Fruit fly (Drosophila melanogaster) whole organism, prepupa: ENCODE results near the gene CG43851.

ENCODE experiments used
- CG10631 ChIP-seq: fragments of 200-800 bp; sonication (Bioruptor generic); optimal IDR thresholded peaks from 2 replicates; lab custom pipeline; 2016; ENCODE audit warnings: missing biosample characterization, missing genetic modification characterization
- CG11294 ChIP-seq: fragments of 200-800 bp; sonication (Bioruptor generic); IDR thresholded peaks from 2 replicates; pipeline ENCODE4 v1.3.6; 2022; ENCODE audit warnings: missing biosample characterization, missing genetic modification characterization
- CG1621 ChIP-seq: fragments of 200-800 bp; sonication (Bioruptor generic); optimal IDR thresholded peaks from 3 replicates; lab custom pipeline; 2018; ENCODE audit warnings: missing biosample characterization, mild to moderate bottlenecking, missing genetic modification characterization
- CG16779 ChIP-seq: fragments of 200-800 bp; sonication (Bioruptor generic); optimal IDR thresholded peaks from 3 replicates; lab custom pipeline; 2017; ENCODE audit warnings: missing biosample characterization, mild to moderate bottlenecking, missing genetic modification characterization
- CG3032 ChIP-seq: fragments of 200-800 bp; optimal IDR thresholded peaks from 2 replicates; lab custom pipeline; 2019; ENCODE audit warnings: missing biosample characterization, mild to moderate bottlenecking, missing genetic modification characterization, moderate library complexity
- CG31627 ChIP-seq: fragments of 200-800 bp; sonication (Bioruptor generic); optimal IDR thresholded peaks from 3 replicates; lab custom pipeline; 2016; ENCODE audit warnings: missing biosample characterization, missing genetic modification characterization
- CG32006 ChIP-seq: fragments of 200-800 bp; sonication (Bioruptor generic); optimal IDR thresholded peaks from 3 replicates; lab custom pipeline; 2017; ENCODE audit warnings: missing biosample characterization, mild to moderate bottlenecking, missing genetic modification characterization
- CG3919 ChIP-seq: fragments of 200-800 bp; sonication (Bioruptor generic); optimal IDR thresholded peaks from 3 replicates; lab custom pipeline; 2016; ENCODE audit warnings: missing biosample characterization, missing genetic modification characterization
- CG4318 ChIP-seq: fragments of 200-800 bp; sonication (Bioruptor generic); optimal IDR thresholded peaks from 3 replicates; lab custom pipeline; 2017; ENCODE audit warnings: missing biosample characterization, mild to moderate bottlenecking, missing genetic modification characterization
- CG6163 ChIP-seq: fragments of 200-800 bp; sonication (Bioruptor generic); IDR thresholded peaks from 3 replicates; pipeline ENCODE4 v1.3.6; 2022; ENCODE audit warnings: missing biosample characterization, missing genetic modification characterization
- CG6792 ChIP-seq: fragments of 200-800 bp; sonication (Bioruptor generic); optimal IDR thresholded peaks from 3 replicates; lab custom pipeline; 2016; ENCODE audit warnings: missing biosample characterization, missing genetic modification characterization
- CG6854 ChIP-seq: fragments of 200-800 bp; sonication (Bioruptor generic); optimal IDR thresholded peaks from 2 replicates; lab custom pipeline; 2017; ENCODE audit warnings: missing biosample characterization, mild to moderate bottlenecking, missing genetic modification characterization
- CG8119 ChIP-seq: fragments of 200-800 bp; sonication (Bioruptor generic); IDR thresholded peaks from 3 replicates; pipeline ENCODE4 v1.3.6; 2022; ENCODE audit warnings: missing biosample characterization, missing genetic modification characterization
- CG8319 ChIP-seq: fragments of 200-800 bp; sonication (Bioruptor generic); optimal IDR thresholded peaks from 3 replicates; lab custom pipeline; 2016; ENCODE audit warnings: missing biosample characterization, missing genetic modification characterization
- CG8632 ChIP-seq: fragments of 200-800 bp; sonication (Bioruptor generic); optimal IDR thresholded peaks from 3 replicates; lab custom pipeline; 2016; ENCODE audit warnings: missing biosample characterization, missing genetic modification characterization
- CG9139 ChIP-seq: fragments of 200-800 bp; sonication (Bioruptor generic); optimal IDR thresholded peaks from 3 replicates; lab custom pipeline; 2017; ENCODE audit warnings: missing biosample characterization, mild to moderate bottlenecking, missing genetic modification characterization
- Ets96B ChIP-seq: fragments of 200-800 bp; optimal IDR thresholded peaks from 2 replicates; lab custom pipeline; 2019; ENCODE audit warnings: missing biosample characterization, mild to moderate bottlenecking, missing genetic modification characterization, moderate library complexity
- Gug ChIP-seq: fragments of 200-800 bp; sonication (Bioruptor generic); IDR thresholded peaks from 2 replicates; pipeline ENCODE4 v1.3.6; 2022; ENCODE audit warnings: missing biosample characterization, missing genetic modification characterization
- Hr38 ChIP-seq: sonication (Bioruptor generic); optimal IDR thresholded peaks from 2 replicates; lab custom pipeline; 2016; ENCODE audit warnings: missing biosample characterization, missing genetic modification characterization
- Hr39 ChIP-seq: fragments of 200-800 bp; sonication (Bioruptor generic); optimal IDR thresholded peaks from 2 replicates; lab custom pipeline; 2016; ENCODE audit warnings: missing biosample characterization, missing genetic modification characterization
- Lpt ChIP-seq: fragments of 200-800 bp; sonication (Bioruptor generic); optimal IDR thresholded peaks from 3 replicates; lab custom pipeline; 2016; ENCODE audit warnings: missing biosample characterization, missing genetic modification characterization
- Sox102F ChIP-seq: fragments of 200-800 bp; sonication (Bioruptor generic); optimal IDR thresholded peaks from 2 replicates; lab custom pipeline; 2016; ENCODE audit warnings: missing biosample characterization, mild to moderate bottlenecking, missing genetic modification characterization
- Sox14 ChIP-seq: fragments of 200-800 bp; sonication (Bioruptor generic); optimal IDR thresholded peaks from 3 replicates; lab custom pipeline; 2016; ENCODE audit warnings: missing biosample characterization, missing genetic modification characterization
- Sox15 ChIP-seq: fragments of 200-800 bp; sonication (Bioruptor generic); optimal IDR thresholded peaks from 3 replicates; lab custom pipeline; 2016; ENCODE audit warnings: missing biosample characterization, missing genetic modification characterization
- acj6 ChIP-seq: fragments of 200-800 bp; sonication (Bioruptor generic); optimal IDR thresholded peaks from 3 replicates; lab custom pipeline; 2016; ENCODE audit warnings: missing biosample characterization, missing genetic modification characterization
- cyc ChIP-seq: fragments of 200-800 bp; sonication (Bioruptor generic); optimal IDR thresholded peaks from 3 replicates; lab custom pipeline; 2016; ENCODE audit warnings: missing biosample characterization, missing genetic modification characterization
- dsx ChIP-seq: fragments of 200-800 bp; optimal IDR thresholded peaks from 3 replicates; lab custom pipeline; 2019; ENCODE audit warnings: missing biosample characterization, mild to moderate bottlenecking, missing genetic modification characterization, moderate library complexity; ENCODE audit not compliant: poor library complexity, severe bottlenecking
- fd85E ChIP-seq: fragments of 200-800 bp; sonication (Bioruptor generic); optimal IDR thresholded peaks from 3 replicates; lab custom pipeline; 2016; ENCODE audit warnings: missing biosample characterization, missing genetic modification characterization
- lz ChIP-seq: fragments of 200-800 bp; sonication (Bioruptor generic); optimal IDR thresholded peaks from 3 replicates; lab custom pipeline; 2016; ENCODE audit warnings: missing biosample characterization, missing genetic modification characterization
- salr ChIP-seq, 2 experiments: fragments of 200-800 bp; sonication (Bioruptor generic); optimal IDR thresholded peaks; 3 replicates each; lab custom pipeline; 2016 to 2018; ENCODE audit warnings: missing biosample characterization in 2 of 2, missing genetic modification characterization in 2 of 2, mild to moderate bottlenecking in 1 of 2
- spab ChIP-seq: fragments of 200-800 bp; sonication (Bioruptor generic); optimal IDR thresholded peaks from 2 replicates; lab custom pipeline; 2017; ENCODE audit warnings: missing biosample characterization, mild to moderate bottlenecking, missing genetic modification characterization, missing genetic modification reagents
- ss ChIP-seq, 2 experiments: fragments of 200-800 bp; sonication (Bioruptor generic); optimal IDR thresholded peaks; 2 replicates in 1 of 2; 3 replicates in 1 of 2; lab custom pipeline; 2017 to 2018; ENCODE audit warnings: mild to moderate bottlenecking in 2 of 2, missing biosample characterization in 2 of 2, missing genetic modification characterization in 2 of 2, moderate library complexity in 1 of 2
- svp ChIP-seq: fragments of 200-800 bp; sonication (Bioruptor generic); peaks from one replicate; lab custom pipeline; 2016; ENCODE audit warnings: missing biosample characterization, missing genetic modification characterization

The CG43851 gene

DNA sequence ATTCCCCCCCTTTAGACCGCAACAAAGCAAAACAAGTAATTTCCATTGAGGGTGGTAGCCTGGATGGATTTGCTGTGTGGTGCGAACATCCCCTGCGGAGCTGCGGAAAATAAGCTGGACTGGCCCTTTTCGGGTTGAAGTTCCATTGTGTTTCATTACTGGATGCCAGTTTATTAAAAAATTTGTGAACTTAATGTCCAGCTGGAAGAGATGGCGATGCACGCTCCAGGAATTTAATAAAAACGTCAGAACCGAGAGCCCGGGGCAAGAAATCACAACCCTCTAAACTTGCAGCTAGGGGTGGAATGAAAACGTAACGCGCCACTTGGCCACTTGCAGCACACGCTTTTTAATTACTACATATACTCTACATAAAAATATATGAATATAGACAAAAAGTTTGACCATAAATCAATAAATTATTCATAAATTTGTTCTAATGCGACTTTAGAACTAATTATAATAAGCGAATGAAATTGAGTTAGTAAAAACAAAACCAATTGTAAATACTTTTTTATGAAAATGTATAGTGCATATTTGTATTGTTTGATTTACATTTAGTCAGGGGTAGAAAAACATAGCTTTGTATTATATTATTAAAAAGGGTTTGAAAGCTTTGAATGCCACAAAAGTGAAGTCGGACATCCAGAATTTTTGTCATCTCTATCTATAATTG lies 11.2 kb upstream of the CG43851 start:
- no peak for TF ChIP-seq CG32006 (GFP tag; lab: Kevin White, UChicago)
- TF ChIP-seq CG8319 (GFP tag; lab: Kevin White, UChicago) = no peak
- no peak for TF ChIP-seq CG6854 (GFP tag; lab: Kevin White, UChicago)
- no peak for TF ChIP-seq CG3032 (tag; lab: Kevin White, UChicago)
- TF ChIP-seq Sox102F (GFP tag; lab: Kevin White, UChicago) = no peak
- no peak for TF ChIP-seq CG31627 (GFP tag; lab: Kevin White, UChicago)
- TF ChIP-seq CG6792 (GFP tag; lab: Kevin White, UChicago) = no peak
- no peak for TF ChIP-seq Ets96B (tag; lab: Kevin White, UChicago)
- no peak for TF ChIP-seq Sox15
- TF ChIP-seq CG6163 (GFP tag; lab: Robert Waterston, UW) = no peak
- no peak for TF ChIP-seq dsx (GFP tag; lab: Kevin White, UChicago)
- no peak for TF ChIP-seq cyc (GFP tag; lab: Kevin White, UChicago)

DNA sequence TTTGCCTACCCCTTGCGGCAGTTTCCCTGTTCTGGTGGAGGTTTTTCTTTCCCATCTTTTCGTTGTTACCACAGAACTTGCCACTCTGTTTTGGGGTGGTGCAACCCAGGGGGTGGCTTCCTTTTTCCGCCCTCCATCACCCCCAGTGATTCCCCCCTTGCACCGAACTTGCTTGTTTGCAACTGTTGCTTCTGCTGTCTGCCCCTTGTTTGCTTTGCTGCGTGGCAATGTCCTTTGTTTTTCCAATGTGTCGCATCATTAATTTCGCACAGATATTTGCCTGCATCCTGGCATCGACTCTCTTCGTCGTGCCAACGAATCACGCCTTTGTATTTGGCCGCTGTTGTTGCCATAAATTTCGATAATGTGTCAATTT lies 10.7 kb upstream of the CG43851 start:
- TF ChIP-seq Hr38 (no peak), Sox15 (no peak)

DNA sequence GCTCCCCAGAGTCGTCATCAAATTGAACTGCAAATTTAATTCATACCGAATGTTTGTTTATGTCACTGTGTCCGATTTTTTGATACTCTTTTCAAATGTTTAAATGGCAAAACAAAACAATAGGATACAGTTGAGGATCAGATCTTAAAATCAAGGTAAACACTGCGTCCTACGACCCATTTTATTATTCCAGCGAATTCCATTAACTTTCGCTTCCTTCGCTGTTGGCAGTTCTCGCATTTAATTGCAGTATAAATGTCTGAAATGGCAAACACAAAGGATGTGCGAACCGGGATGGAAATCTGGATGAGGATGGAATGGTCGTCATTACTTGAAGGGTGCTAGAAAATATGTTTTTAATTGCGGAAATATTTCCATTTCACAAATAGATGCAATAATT lies 4.6 kb downstream of the CG43851 start, which contains the start of gene CG33125:
Gene CG33125 (minus strand): TSS at position 101 of the 400 bp plus-strand sequence.
- TF ChIP-seq Sox102F (GFP tag; lab: Kevin White, UChicago) (no peak), lz (GFP tag; lab: Kevin White, UChicago) (no peak), acj6 (no peak), salr (GFP tag; optimal IDR thresholded peaks at IDR 0.05; lab: Kevin White, UChicago) (no peak), CG9139 (GFP tag; lab: Kevin White, UChicago) (no peak), Sox14 (GFP tag; lab: Kevin White, UChicago) (no peak), cyc (GFP tag; lab: Kevin White, UChicago) (no peak), Gug (GFP tag; lab: Robert Waterston, UW) (no peak), CG1621 (no peak), CG10631 (GFP tag; lab: Kevin White, UChicago) (no peak), CG3032 (tag; lab: Kevin White, UChicago) (no peak), CG8319 (GFP tag; lab: Kevin White, UChicago) (no peak), fd85E (no peak), CG16779 (tag; lab: Kevin White, UChicago) (no peak)

DNA sequence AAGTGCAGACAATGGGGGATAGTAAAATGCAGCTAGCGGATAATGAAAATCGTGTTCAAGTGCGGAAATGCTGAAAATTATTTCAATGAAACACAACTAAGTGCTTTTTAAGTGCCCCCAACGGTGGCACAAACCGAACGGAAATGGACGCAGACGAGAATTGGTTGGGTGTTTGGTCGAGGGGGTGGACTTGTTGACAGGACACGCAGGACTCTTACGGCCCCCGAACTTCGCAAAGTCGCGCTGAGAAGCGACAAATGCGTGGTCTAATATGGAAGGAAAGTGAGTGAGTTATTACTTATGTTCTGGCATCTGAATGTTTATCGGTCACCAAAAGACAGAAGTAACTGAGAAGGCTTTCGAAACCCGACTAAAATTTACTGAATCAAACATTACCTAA lies 5.1 kb downstream of the CG43851 start, which contains the start of gene Prosbeta4R1:
Gene Prosbeta4R1 (plus strand): TSS at position 301 of the 400 bp plus-strand sequence.
- TF ChIP-seq Hr39 (no peak), svp (peak; percentile 6)

DNA sequence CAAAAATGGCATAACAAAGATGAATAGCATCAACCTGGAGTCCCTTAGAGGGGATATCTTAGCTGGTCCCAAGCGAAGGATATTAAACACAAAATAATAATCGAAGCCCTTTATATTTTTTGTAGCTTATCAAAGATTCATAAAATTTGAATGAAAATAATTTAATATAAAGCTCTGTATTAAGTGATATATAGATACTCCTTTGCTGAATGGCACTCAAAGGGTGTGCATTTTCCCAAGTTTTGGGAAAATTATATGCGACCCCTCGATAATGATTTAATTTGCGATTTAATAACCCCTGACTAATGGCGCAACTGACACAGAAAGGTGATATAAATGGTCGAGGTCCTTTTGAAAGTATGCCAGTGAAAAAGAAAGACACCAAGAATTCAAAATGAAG lies 6.1 kb downstream of the CG43851 start, which contains the start of gene Or23a:
Gene Or23a (plus strand): TSS at position 301 of the 400 bp plus-strand sequence.
- no peak for TF ChIP-seq CG8119 (GFP tag; lab: Robert Waterston, UW)
- no peak for TF ChIP-seq CG1621
- TF ChIP-seq, all 60 proteins: peak for 0

DNA sequence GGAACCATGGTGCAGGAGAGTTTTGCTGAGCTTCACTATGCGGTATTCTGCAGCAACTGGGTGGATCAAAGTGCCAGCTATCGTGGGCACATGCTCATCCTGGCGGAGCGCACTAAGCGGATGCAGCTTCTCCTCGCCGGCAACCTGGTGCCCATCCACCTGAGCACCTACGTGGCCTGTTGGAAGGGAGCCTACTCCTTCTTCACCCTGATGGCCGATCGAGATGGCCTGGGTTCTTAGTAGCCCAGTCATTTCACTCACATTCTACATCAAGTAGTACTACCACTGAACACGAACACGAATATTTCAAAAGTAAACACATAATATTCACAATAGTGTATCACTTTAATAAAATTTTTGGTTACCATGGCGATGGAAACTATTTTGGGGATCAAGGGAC lies 7.4 kb downstream of the CG43851 start, which contains the start of gene Prosbeta4R2:
Gene Prosbeta4R2 (plus strand): TSS at position 301 of the 400 bp plus-strand sequence.
- no peak for TF ChIP-seq CG16779 (tag; lab: Kevin White, UChicago)
- no peak for TF ChIP-seq lz (GFP tag; lab: Kevin White, UChicago)
- no peak for TF ChIP-seq CG3919
- no peak for TF ChIP-seq spab
- TF ChIP-seq ss (GFP tag; optimal IDR thresholded peaks at IDR 0.05; lab: Kevin White, UChicago) = no peak
- TF ChIP-seq CG4318 (GFP tag; lab: Kevin White, UChicago) = no peak
- no peak for TF ChIP-seq fd85E
- no peak for TF ChIP-seq Lpt
- TF ChIP-seq CG11294 = no peak
- no peak for TF ChIP-seq CG9139 (GFP tag; lab: Kevin White, UChicago)
- TF ChIP-seq CG6163 (GFP tag; lab: Robert Waterston, UW) = no peak
- no peak for TF ChIP-seq CG8632
- TF ChIP-seq acj6 = no peak
- no peak for TF ChIP-seq CG8319 (GFP tag; lab: Kevin White, UChicago)
